Fruit fly (Drosophila melanogaster): Measurements from ENCODE around the gene eater.

The eater gene

DNA sequence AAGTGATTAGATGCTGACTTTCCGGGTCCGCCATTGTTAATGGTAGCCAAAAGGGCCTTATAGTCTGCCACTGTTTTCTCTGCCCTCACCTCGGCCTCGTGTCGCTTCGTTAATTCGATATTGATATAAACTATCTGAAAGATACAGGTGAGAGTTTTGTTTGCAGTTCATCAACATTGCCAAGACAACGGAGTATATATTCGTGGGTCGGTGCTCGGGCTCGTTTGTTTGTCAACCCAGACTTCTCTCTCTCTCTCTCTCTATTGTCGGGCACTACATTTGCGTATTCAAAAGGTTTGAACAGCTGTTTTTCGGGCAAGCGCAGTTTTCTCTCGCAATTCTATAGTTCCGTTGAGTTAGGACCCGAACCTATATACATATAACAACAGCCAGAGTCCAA is 32.1 kb downstream of the eater start (continued):
- no peak for TF ChIP-seq CG1603 (tag; optimal IDR thresholded peaks at IDR 0.05)
- TF ChIP-seq Meics (GFP tag; optimal IDR thresholded peaks at IDR 0.05): peak; percentile 17

DNA sequence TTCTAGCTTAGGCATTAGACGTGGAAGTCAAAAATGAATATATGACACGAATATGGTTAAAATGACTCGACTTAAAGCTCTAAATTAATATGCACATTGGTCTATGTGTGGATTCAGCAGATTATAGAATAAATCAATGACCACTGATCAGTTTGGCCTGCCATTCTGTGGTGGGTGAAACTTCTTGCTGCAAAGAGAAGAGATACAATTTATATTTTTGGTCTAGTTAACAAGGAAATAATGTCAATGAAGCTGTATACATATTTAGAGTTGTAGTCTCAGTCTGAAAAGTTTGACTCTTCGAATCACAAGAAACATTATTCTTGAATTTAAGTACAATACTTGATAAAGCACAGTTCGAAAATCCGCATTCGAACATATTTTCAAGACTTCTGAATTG is 34.3 kb downstream of the eater start, which contains the start of gene CG43935:
TSS of gene CG43935 (plus strand) at position 301 of the 400 bp plus-strand sequence.
- TF ChIP-seq klu (GFP tag; IDR thresholded peaks at IDR 0.05): no peak
- TF ChIP-seq prd (optimal IDR thresholded peaks at IDR 0.05): no peak
- no peak for TF ChIP-seq prd (GFP tag; IDR thresholded peaks at IDR 0.05)

DNA sequence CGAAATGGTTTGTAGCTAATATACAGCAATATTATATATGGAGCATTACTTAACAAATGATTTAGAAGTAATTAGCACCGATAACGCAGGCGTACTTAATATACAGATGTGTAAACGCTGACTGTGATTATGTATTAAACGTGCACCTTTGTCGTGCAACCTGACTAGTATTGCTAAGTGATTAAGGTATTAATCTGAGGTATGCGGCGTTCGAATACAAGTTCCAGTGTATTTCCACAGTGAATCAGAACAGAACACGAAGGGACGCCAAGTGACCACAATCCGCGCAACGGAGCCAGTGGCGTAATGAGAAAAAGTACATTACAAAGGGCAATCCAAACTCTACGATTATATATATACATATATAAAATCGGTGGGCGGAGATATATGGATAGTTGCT is 35.4 kb downstream of the eater start, which contains the start of gene Nep5:
TSS of gene Nep5 (minus strand) at position 101 of the 400 bp plus-strand sequence.
- TF ChIP-seq D19A (tag; optimal IDR thresholded peaks at IDR 0.05) (no peak), CG11504 (tag; optimal IDR thresholded peaks at IDR 0.05) (no peak), Gsc (GFP tag; IDR thresholded peaks at IDR 0.05) (no peak), CG7372 (GFP tag; IDR thresholded peaks at IDR 0.05) (no peak), kay (GFP tag; optimal IDR thresholded peaks at IDR 0.05) (no peak), danr (GFP tag; IDR thresholded peaks at IDR 0.05) (no peak), CG12219 (GFP tag; optimal IDR thresholded peaks at IDR 0.05) (no peak), luna (GFP tag; optimal IDR thresholded peaks at IDR 0.05) (no peak), slp2 (GFP tag; optimal IDR thresholded peaks at IDR 0.05) (no peak), CG16813 (GFP tag; IDR thresholded peaks at IDR 0.05; ENCODE audit: partially characterized antibody) (no peak), CG4854 (GFP tag; optimal IDR thresholded peaks at IDR 0.05) (no peak), CG2199 (GFP tag; IDR thresholded peaks at IDR 0.05) (no peak), onecut (GFP tag; IDR thresholded peaks at IDR 0.05) (no peak), lilli (GFP tag; optimal IDR thresholded peaks at IDR 0.05) (no peak)

DNA sequence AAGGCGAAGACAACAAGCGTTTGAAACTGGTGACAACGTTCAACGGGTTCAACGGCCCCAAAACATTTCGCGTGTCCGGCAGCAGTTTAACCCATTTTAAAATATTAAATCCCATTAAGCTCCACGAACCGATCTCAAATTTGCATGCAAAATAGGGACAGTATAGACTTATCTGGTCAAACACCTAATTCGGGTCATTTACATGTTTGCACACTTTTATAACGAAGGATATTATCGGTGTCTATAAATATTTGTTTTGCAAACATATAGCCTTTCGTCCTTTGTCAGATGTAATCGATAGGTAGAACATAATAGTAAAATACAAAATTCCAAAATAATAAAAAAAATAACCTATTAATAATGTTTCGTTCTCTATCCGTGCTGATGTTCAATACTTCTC is 37.6 kb downstream of the eater start, which contains the start of gene CG34292:
TSS of gene CG34292 (plus strand) at position 301 of the 400 bp plus-strand sequence.
- TF ChIP-seq Hr3 (GFP tag; optimal IDR thresholded peaks at IDR 0.05): no peak
- no peak for TF ChIP-seq CG10147 (GFP tag; optimal IDR thresholded peaks at IDR 0.05)
- TF ChIP-seq Meics (GFP tag; optimal IDR thresholded peaks at IDR 0.05): no peak
- TF ChIP-seq Hr51 (GFP tag; optimal IDR thresholded peaks at IDR 0.05): no peak
- no peak for TF ChIP-seq CG15011 (GFP tag; optimal IDR thresholded peaks at IDR 0.05)
- no peak for TF ChIP-seq zen (tag; optimal IDR thresholded peaks at IDR 0.05)
- no peak for TF ChIP-seq slp2 (GFP tag; optimal IDR thresholded peaks at IDR 0.05)
- no peak for TF ChIP-seq fd96Cb (tag; optimal IDR thresholded peaks at IDR 0.05)
- TF ChIP-seq emc (GFP tag; optimal IDR thresholded peaks at IDR 0.05): no peak
- no peak for TF ChIP-seq Six4 (GFP tag; optimal IDR thresholded peaks at IDR 0.05)

DNA sequence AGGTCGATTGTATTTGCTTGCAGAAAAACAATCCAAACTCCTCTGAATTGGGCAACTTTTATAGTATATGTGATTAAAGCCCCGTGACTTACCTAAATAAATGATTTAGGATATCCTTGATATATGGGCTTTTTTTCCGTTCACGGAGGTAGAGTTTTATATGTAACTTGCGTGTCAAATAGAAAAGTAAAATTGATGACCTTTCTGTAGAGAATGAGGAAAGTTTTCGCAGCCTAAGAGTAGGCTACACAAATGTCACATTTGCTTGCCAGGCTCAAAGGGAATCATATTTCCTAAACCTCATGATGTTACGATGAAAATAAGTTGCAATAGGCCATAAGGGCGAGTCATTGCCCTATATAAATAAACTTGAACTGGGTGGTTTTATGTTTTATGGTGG is 43.3 kb downstream of the eater start:
- TF ChIP-seq Antp (GFP tag; optimal IDR thresholded peaks at IDR 0.05) (no peak), CG33557 (GFP tag; optimal IDR thresholded peaks at IDR 0.05) (no peak), CG8290 (GFP tag; optimal IDR thresholded peaks at IDR 0.05) (no peak), CG8290 (tag; optimal IDR thresholded peaks at IDR 0.05) (no peak), en (GFP tag; optimal IDR thresholded peaks at IDR 0.05) (no peak), CG13424 (tag; optimal IDR thresholded peaks at IDR 0.05) (no peak), CG10147 (GFP tag; optimal IDR thresholded peaks at IDR 0.05) (no peak), trh (GFP tag; optimal IDR thresholded peaks at IDR 0.05) (no peak), B-H1 (GFP tag; IDR thresholded peaks at IDR 0.05) (no peak), Bgb (GFP tag; IDR thresholded peaks at IDR 0.05; ENCODE audit: partially characterized antibody) (peak; percentile 42; the same call in 1 of the 2 replicates), CG42726 (GFP tag; IDR thresholded peaks at IDR 0.05; ENCODE audit: partially characterized antibody) (no peak), cad (GFP tag; optimal IDR thresholded peaks at IDR 0.05) (no peak), Mad (GFP tag; optimal IDR thresholded peaks at IDR 0.05) (no peak), ap (GFP tag; IDR thresholded peaks at IDR 0.05) (no peak), CG43689 (GFP tag; IDR thresholded peaks at IDR 0.05) (no peak), Hmr (GFP tag; optimal IDR thresholded peaks at IDR 0.05) (no peak), CTCF (GFP tag; optimal IDR thresholded peaks at IDR 0.05) (peak; percentile 22), Xrp1 (GFP tag; IDR thresholded peaks at IDR 0.05) (no peak), bowl (GFP tag; IDR thresholded peaks at IDR 0.05) (no peak), run (tag; optimal IDR thresholded peaks at IDR 0.05) (no peak), Nf-YB (GFP tag; optimal IDR thresholded peaks at IDR 0.05) (no peak), Hr3 (GFP tag; optimal IDR thresholded peaks at IDR 0.05) (no peak)
